Worm (Caenorhabditis elegans) whole organism, L4 larva: ENCODE results near the gene F41G3.18.

ENCODE experiments used
- F10B5.3 ChIP-seq: sonication (generic microtip); optimal IDR thresholded peaks from 2 replicates; lab custom pipeline; 2016; ENCODE audit warnings: mild to moderate bottlenecking, missing genetic modification characterization, missing compliant biosample characterization
- F26F4.8 ChIP-seq: fragments of 200-800 bp; sonication (Bioruptor generic); conservative IDR thresholded peaks from 2 replicates; pipeline ENCODE4 v1.3.6; 2022; ENCODE audit warnings: missing genetic modification characterization, missing compliant biosample characterization
- F49E8.2 ChIP-seq: sonication (generic microtip); optimal IDR thresholded peaks from 2 replicates; lab custom pipeline; 2016; ENCODE audit warnings: missing compliant biosample characterization, mild to moderate bottlenecking, missing genetic modification characterization, borderline replicate concordance
- T20F7.1 ChIP-seq: fragments of 200-800 bp; sonication (Bioruptor generic); optimal IDR thresholded peaks from 2 replicates; lab custom pipeline; 2018; ENCODE audit warnings: mild to moderate bottlenecking, missing genetic modification characterization, missing compliant biosample characterization
- Y75B8A.6 ChIP-seq: fragments of 200-800 bp; sonication (Bioruptor generic); IDR thresholded peaks from 2 replicates; pipeline ENCODE4 v1.3.6; 2022; ENCODE audit warnings: missing genetic modification reagents, missing genetic modification characterization, missing compliant biosample characterization
- aha-1 ChIP-seq: fragments of 150-350 bp; peaks from one replicate; lab custom pipeline; 2014; ENCODE audit warnings: missing biosample characterization, missing genetic modification characterization
- aly-2 ChIP-seq: sonication (generic microtip); optimal IDR thresholded peaks from 2 replicates; lab custom pipeline; 2018; ENCODE audit warnings: missing biosample characterization, missing genetic modification characterization
- ama-1 ChIP-seq: fragments of 150-350 bp; optimal IDR thresholded peaks from 2 replicates; lab custom pipeline; 2014; ENCODE audit warnings: inconsistent platforms, mixed read lengths
- ceh-20 ChIP-seq: fragments of 200-800 bp; sonication (Bioruptor generic); IDR thresholded peaks from 2 replicates; pipeline ENCODE4 v1.3.6; 2022; ENCODE audit warnings: missing genetic modification reagents, missing genetic modification characterization, missing compliant biosample characterization
- ceh-44 ChIP-seq: fragments of 200-800 bp; sonication (Bioruptor generic); IDR thresholded peaks from 2 replicates; pipeline ENCODE4 v1.3.6; 2022; ENCODE audit warnings: missing genetic modification reagents, missing genetic modification characterization, missing compliant biosample characterization
- ceh-82 ChIP-seq: sonication (generic microtip); optimal IDR thresholded peaks from 2 replicates; lab custom pipeline; 2017; ENCODE audit warnings: missing biosample characterization, missing genetic modification characterization
- cey-2 ChIP-seq: sonication (generic microtip); optimal IDR thresholded peaks from 3 replicates; lab custom pipeline; 2017; ENCODE audit warnings: missing genetic modification characterization, mild to moderate bottlenecking, missing compliant biosample characterization, antibody characterized with exemption, borderline replicate concordance; ENCODE audit not compliant: insufficient read depth
- daf-16 ChIP-seq, 3 experiments: sonication (generic microtip); optimal IDR thresholded peaks; 2 replicates each; lab custom pipeline; 2016 to 2017; ENCODE audit warnings: missing genetic modification characterization in 3 of 3, missing genetic modification reagents in 3 of 3, mild to moderate bottlenecking in 2 of 3, missing compliant biosample characterization in 2 of 3, missing biosample characterization in 1 of 3, moderate library complexity in 1 of 3
- daf-19 ChIP-seq: fragments of 200-800 bp; sonication (Bioruptor generic); conservative IDR thresholded peaks from 2 replicates; pipeline ENCODE4 v1.3.6; 2022; ENCODE audit warnings: missing genetic modification characterization, missing compliant biosample characterization
- fos-1 ChIP-seq: fragments of 150-350 bp; optimal IDR thresholded peaks from 2 replicates; lab custom pipeline; 2014; ENCODE audit warnings: missing biosample characterization, missing genetic modification characterization
- gei-8 ChIP-seq: fragments of 200-800 bp; sonication (Bioruptor generic); optimal IDR thresholded peaks from 2 replicates; lab custom pipeline; 2018; ENCODE audit warnings: mild to moderate bottlenecking, missing genetic modification characterization, missing compliant biosample characterization
- lin-1 ChIP-seq: fragments of 200-800 bp; sonication (Bioruptor generic); IDR thresholded peaks from 2 replicates; pipeline ENCODE4 v1.3.6; 2022; ENCODE audit warnings: missing genetic modification reagents, missing genetic modification characterization, missing compliant biosample characterization
- lin-15B ChIP-seq: fragments of 150-350 bp; sonication (generic microtip); optimal IDR thresholded peaks from 3 replicates; lab custom pipeline; 2014; ENCODE audit warnings: missing biosample characterization, missing genetic modification characterization
- lsy-2 ChIP-seq, 2 experiments: fragments of 150-350 bp in 1 of 2; sonication (generic microtip) in 1 of 2; optimal IDR thresholded peaks; 2 replicates each; lab custom pipeline; 2014 to 2017; ENCODE audit warnings: missing biosample characterization in 2 of 2, missing genetic modification characterization in 2 of 2
- madf-5 ChIP-seq, 2 experiments: fragments of 200-800 bp; sonication (Bioruptor generic); IDR thresholded peaks; 2 replicates each; pipeline ENCODE4 v1.3.6; 2022; ENCODE audit warnings: missing compliant biosample characterization in 2 of 2, missing genetic modification characterization in 2 of 2
- mes-2 ChIP-seq: sonication (generic microtip); optimal IDR thresholded peaks from 2 replicates; lab custom pipeline; 2016; ENCODE audit warnings: missing genotype, mild to moderate bottlenecking, missing genetic modification characterization, missing compliant biosample characterization; ENCODE audit not compliant: poor library complexity, severe bottlenecking
- nhr-10 ChIP-seq: fragments of 150-350 bp; optimal IDR thresholded peaks from 2 replicates; lab custom pipeline; 2014; ENCODE audit warnings: missing biosample characterization, missing genetic modification characterization
- nhr-11 ChIP-seq: fragments of 150-350 bp; optimal IDR thresholded peaks from 2 replicates; lab custom pipeline; 2014; ENCODE audit warnings: missing biosample characterization, missing genetic modification characterization
- nhr-48 ChIP-seq: sonication (generic microtip); optimal IDR thresholded peaks from 2 replicates; lab custom pipeline; 2016; ENCODE audit warnings: mild to moderate bottlenecking, missing genetic modification characterization, missing compliant biosample characterization
- nhr-76 ChIP-seq: fragments of 150-350 bp; optimal IDR thresholded peaks from 2 replicates; lab custom pipeline; 2014; ENCODE audit warnings: missing biosample characterization, missing genetic modification characterization
- pha-4 ChIP-seq, 2 experiments: fragments of 150-350 bp in 1 of 2; fragments of 200-800 bp in 1 of 2; sonication (Bioruptor generic) in 1 of 2; IDR thresholded peaks in 1 of 2; optimal IDR thresholded peaks in 1 of 2; 2 replicates each; pipeline versions ENCODE4 v1.3.6 to Lab custom; 2014 to 2022; ENCODE audit warnings: missing genetic modification characterization in 2 of 2, missing genetic modification reagents in 2 of 2, missing biosample characterization in 1 of 2, missing compliant biosample characterization in 1 of 2
- sdz-12 ChIP-seq: fragments of 200-800 bp; sonication (Bioruptor generic); optimal IDR thresholded peaks from 2 replicates; lab custom pipeline; 2018; ENCODE audit warnings: mild to moderate bottlenecking, missing genetic modification characterization, missing compliant biosample characterization
- snpc-1.2 ChIP-seq: fragments of 200-800 bp; sonication (Bioruptor generic); IDR thresholded peaks from 2 replicates; pipeline ENCODE4 v1.3.6; 2022; ENCODE audit warnings: missing genetic modification reagents, missing genetic modification characterization, missing compliant biosample characterization
- tag-97 ChIP-seq: fragments of 200-800 bp; sonication (Bioruptor generic); IDR thresholded peaks from 2 replicates; pipeline ENCODE4 v1.3.6; 2022; ENCODE audit warnings: missing genetic modification characterization, missing compliant biosample characterization
- tra-1 ChIP-seq: fragments of 200-800 bp; sonication (Bioruptor generic); IDR thresholded peaks from 2 replicates; pipeline ENCODE4 v1.3.6; 2022; ENCODE audit warnings: missing genetic modification reagents, missing genetic modification characterization, missing compliant biosample characterization
- unc-39 ChIP-seq: sonication (generic microtip); optimal IDR thresholded peaks from 2 replicates; lab custom pipeline; 2017; ENCODE audit warnings: missing biosample characterization, missing genetic modification characterization
- unc-62 ChIP-seq, 3 experiments: fragments of 150-350 bp in 1 of 3; sonication (generic microtip); optimal IDR thresholded peaks in 2 of 3; peaks in 1 of 3; 1 replicate in 1 of 3; 2 replicates in 2 of 3; lab custom pipeline; 2014 to 2017; ENCODE audit warnings: missing biosample characterization in 3 of 3, missing genetic modification characterization in 3 of 3, missing genetic modification reagents in 3 of 3, missing genotype in 1 of 3
- zip-2 ChIP-seq: fragments of 150-350 bp; optimal IDR thresholded peaks from 2 replicates; lab custom pipeline; 2014; ENCODE audit warnings: missing biosample characterization, missing genetic modification characterization

F41G3.18 gene

DNA sequence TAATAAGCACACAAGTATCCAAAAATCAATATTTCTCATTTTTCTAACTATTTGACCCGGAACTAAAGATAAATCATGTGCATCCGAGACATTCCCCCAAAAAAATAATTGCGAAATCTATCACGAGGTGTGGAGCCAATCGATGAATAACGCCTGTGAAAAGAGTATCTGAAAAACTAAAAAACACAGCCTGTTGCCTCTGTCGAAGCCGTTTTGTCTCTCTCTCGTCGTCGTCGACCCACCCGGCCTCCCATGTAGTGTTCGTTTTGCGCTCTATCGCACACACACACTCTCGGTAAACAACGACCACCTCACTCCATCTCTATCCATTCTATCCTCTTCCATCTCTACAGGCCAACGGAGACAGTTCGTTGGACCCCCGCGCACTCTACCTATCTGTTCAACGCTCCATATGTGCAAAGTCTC lies 14.6 kb downstream of the F41G3.18 start (continued):
- TF ChIP-seq tag-97 (GFP tag; lab: Robert Waterston, UW) (no peak), aly-2 (tag; lab: Kevin White, UChicago) (no peak), unc-62 (GFP tag; optimal IDR thresholded peaks at IDR 0.05 in 1 of 2; lab: Kevin White, UChicago) (no peak), unc-62 (tag; optimal IDR thresholded peaks at IDR 0.05; lab: Kevin White, UChicago) (no peak), Y75B8A.6 (GFP tag; lab: Robert Waterston, UW) (no peak), gei-8 (no peak), F49E8.2 (tag; lab: Kevin White, UChicago) (no peak), T20F7.1 (GFP tag; lab: Kevin White, UChicago) (peak; percentile 49), pha-4 (GFP tag; IDR thresholded peaks at IDR 0.05; lab: Robert Waterston, UW) (no peak), pha-4 (tag; optimal IDR thresholded peaks at IDR 0.05; lab: Kevin White, UChicago) (peak; percentile 50), nhr-11 (tag; lab: Kevin White, UChicago) (peak; percentile 70), cey-2 (tag; lab: Kevin White, UChicago) (no peak)

DNA sequence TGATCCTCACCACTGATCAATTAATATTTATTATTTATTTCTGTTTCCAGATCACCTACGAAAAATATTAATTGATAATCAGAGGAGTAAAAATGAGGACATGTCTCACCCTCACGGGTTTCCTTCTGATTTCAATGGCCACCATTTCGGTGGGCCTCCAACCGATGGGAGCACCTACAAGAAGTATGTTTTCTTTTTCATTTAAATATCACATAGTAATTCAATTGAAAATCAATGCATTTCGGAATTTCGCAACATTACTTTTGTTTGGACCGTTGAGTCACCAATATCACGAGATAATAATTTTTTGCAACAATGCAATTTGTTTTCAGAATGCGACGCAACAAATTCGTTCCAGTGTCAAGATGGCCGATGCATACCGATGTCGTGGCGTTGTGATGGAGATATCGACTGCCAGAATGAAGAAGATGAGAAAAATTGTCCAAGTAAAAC lies 15.3 kb downstream of the F41G3.18 start, which contains the start of gene gldi-2:
TSS of gene gldi-2 (plus strand) at position 51 of the 453 bp plus-strand sequence.
- TF ChIP-seq nhr-10 (tag; lab: Kevin White, UChicago): no peak
- TF ChIP-seq ama-1: no peak
- no peak for TF ChIP-seq zip-2 (tag; lab: Kevin White, UChicago)
- TF ChIP-seq lin-1: no peak
- no peak for TF ChIP-seq F26F4.8
- no peak for TF ChIP-seq Y75B8A.6 (GFP tag; lab: Robert Waterston, UW)
- no peak for TF ChIP-seq mes-2 (tag; lab: Kevin White, UChicago)
- TF ChIP-seq lsy-2 (tag; optimal IDR thresholded peaks at IDR 0.05; lab: Kevin White, UChicago): no peak
- no peak for TF ChIP-seq daf-16 (GFP tag; optimal IDR thresholded peaks at IDR 0.05; lab: Kevin White, UChicago)
- TF ChIP-seq daf-16 (tag; optimal IDR thresholded peaks at IDR 0.05; lab: Kevin White, UChicago): no peak
- TF ChIP-seq F10B5.3 (tag; lab: Kevin White, UChicago): no peak

DNA sequence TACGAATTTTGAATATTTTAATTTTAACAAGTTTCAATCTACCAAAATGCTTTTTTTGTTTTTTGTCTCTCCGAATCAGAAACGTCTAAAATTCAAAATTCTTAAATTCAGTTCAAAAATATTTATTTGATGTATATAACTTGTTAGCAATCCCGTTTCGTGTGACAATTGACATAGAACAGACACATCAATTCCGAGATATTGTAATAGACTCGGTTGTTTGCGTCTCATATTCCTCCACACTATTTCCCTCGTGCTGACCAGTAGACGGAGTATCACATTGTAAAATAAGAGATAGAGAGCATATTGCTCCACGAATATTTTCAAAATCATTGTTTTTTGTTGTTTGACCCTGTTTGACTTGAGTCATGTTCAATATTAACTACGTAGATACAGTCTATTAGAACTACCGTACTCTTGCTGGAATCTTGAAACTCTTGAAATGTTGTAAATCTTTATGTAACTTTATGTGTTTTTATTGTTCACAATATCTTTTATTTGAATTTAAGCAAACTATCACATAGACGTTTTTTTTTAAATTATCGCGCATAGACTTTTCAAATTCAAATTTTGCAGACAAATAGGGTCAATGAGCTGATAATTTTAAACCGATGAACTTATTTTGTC lies 20.7 kb downstream of the F41G3.18 start, which contains the start of gene T13C2.3:
TSS of gene T13C2.3 (plus strand) at position 577 of the 627 bp plus-strand sequence.
- no peak for TF ChIP-seq ceh-82 (tag; lab: Kevin White, UChicago)
- no peak for TF ChIP-seq ama-1
- no peak for TF ChIP-seq gei-8
- TF ChIP-seq nhr-76 (tag; lab: Kevin White, UChicago): no peak
- no peak for TF ChIP-seq ceh-20
- no peak for TF ChIP-seq F10B5.3 (tag; lab: Kevin White, UChicago)
- TF ChIP-seq cey-2 (tag; lab: Kevin White, UChicago): no peak
- TF ChIP-seq aha-1: peak; percentile 8

DNA sequence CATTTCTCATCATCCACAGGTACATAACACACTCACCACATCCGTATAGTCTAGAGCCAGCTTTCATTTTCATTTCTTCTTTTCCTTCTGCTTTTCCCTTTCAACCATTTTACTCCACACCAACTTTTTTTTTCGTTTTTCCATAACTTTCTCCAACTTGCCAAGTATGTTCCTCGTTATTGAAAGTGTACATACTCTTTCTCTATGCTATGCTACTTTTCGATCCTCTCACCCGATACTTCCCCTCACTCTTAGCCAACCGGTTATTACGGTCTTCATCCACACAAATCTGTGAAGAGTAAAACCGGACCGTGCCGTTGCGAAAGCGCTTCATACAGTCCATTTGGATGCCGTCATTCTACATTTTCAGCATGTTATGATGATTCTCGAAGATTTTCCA lies 23.8 kb downstream of the F41G3.18 start, which contains the start of gene T13C2.2:
TSS of gene T13C2.2 (plus strand) at position 301 of the 400 bp plus-strand sequence.
- TF ChIP-seq sdz-12 (GFP tag; lab: Kevin White, UChicago) (no peak), unc-39 (tag; lab: Kevin White, UChicago) (no peak), daf-19 (GFP tag; lab: Robert Waterston, UW) (no peak), tra-1 (GFP tag; lab: Robert Waterston, UW) (no peak), snpc-1.2 (GFP tag; lab: Robert Waterston, UW) (no peak), mes-2 (tag; lab: Kevin White, UChicago) (no peak), nhr-48 (tag; lab: Kevin White, UChicago) (no peak), F49E8.2 (tag; lab: Kevin White, UChicago) (no peak), madf-5 (GFP tag; IDR thresholded peaks at IDR 0.05; lab: Robert Waterston, UW) (no peak), zip-2 (tag; lab: Kevin White, UChicago) (no peak), lin-15B (tag; lab: Kevin White, UChicago) (no peak), ceh-44 (GFP tag; lab: Robert Waterston, UW) (no peak), fos-1 (tag; lab: Kevin White, UChicago) (no peak)
